Fruit fly (Drosophila melanogaster) whole organism, adult: ENCODE measurements around the gene CG17928.

Experiments used
- CG11617 ChIP-seq: fragments of 200-800 bp; sonication (Bioruptor generic); optimal IDR thresholded peaks from 2 replicates; lab custom pipeline; 2017; ENCODE audit warnings: mild to moderate bottlenecking, missing biosample characterization, missing genetic modification reagents, missing genetic modification characterization
- CG1620 ChIP-seq: fragments of 200-800 bp; sonication (Bioruptor generic); optimal IDR thresholded peaks from 2 replicates; lab custom pipeline; 2016; ENCODE audit warnings: missing biosample characterization, missing genetic modification characterization
- CG33017 ChIP-seq: fragments of 200-800 bp; sonication (Bioruptor generic); optimal IDR thresholded peaks from 2 replicates; lab custom pipeline; 2018; ENCODE audit warnings: missing biosample characterization, mild to moderate bottlenecking, missing genetic modification characterization, moderate library complexity
- CG7045 ChIP-seq: fragments of 200-800 bp; sonication (Bioruptor generic); optimal IDR thresholded peaks from 2 replicates; lab custom pipeline; 2017; ENCODE audit warnings: missing biosample characterization, mild to moderate bottlenecking, missing genetic modification characterization
- cic ChIP-seq: fragments of 200-800 bp; sonication (Bioruptor generic); optimal IDR thresholded peaks from 2 replicates; lab custom pipeline; 2017; ENCODE audit warnings: missing biosample characterization, mild to moderate bottlenecking, missing genetic modification characterization, moderate library complexity
- cnc ChIP-seq, 2 experiments: fragments of >200 bp; optimal IDR thresholded peaks; 2 replicates each; lab custom pipeline; 2017
- ovo ChIP-seq: fragments of 200-800 bp; sonication (Bioruptor generic); optimal IDR thresholded peaks from 2 replicates; lab custom pipeline; 2016; ENCODE audit warnings: missing biosample characterization, missing genetic modification characterization

dm6 chr2L:16747145-16747544, 44.2 kb upstream of the CG17928 start:
- TF ChIP-seq CG33017 (tag; lab: Kevin White, UChicago) (no peak), CG1620 (GFP tag; lab: Kevin White, UChicago) (no peak), cic (GFP tag; lab: Kevin White, UChicago) (no peak), CG7045 (GFP tag; lab: Kevin White, UChicago) (no peak), ovo (GFP tag; lab: Kevin White, UChicago) (no peak), CG11617 (no peak), cnc (optimal IDR thresholded peaks at IDR 0.05; lab: Kevin White, UChicago) (no peak)
